Worm (Caenorhabditis elegans) whole organism, L3 larva: ENCODE results near the gene Y42G9A.2.

Experiments used
- R02D3.7 ChIP-seq: fragments of 150-350 bp; optimal IDR thresholded peaks from 2 replicates; lab custom pipeline; 2014; ENCODE audit warnings: missing biosample characterization, missing genetic modification characterization
- ZK546.5 ChIP-seq: sonication (generic microtip); optimal IDR thresholded peaks from 2 replicates; lab custom pipeline; 2017; ENCODE audit warnings: missing biosample characterization, missing genetic modification characterization
- aly-2 ChIP-seq: fragments of 150-350 bp; optimal IDR thresholded peaks from 2 replicates; lab custom pipeline; 2014; ENCODE audit warnings: missing biosample characterization, missing genetic modification characterization
- ama-1 ChIP-seq: fragments of 150-350 bp; optimal IDR thresholded peaks from 2 replicates; lab custom pipeline; 2018
- ceh-16 ChIP-seq: sonication (generic microtip); optimal IDR thresholded peaks from 2 replicates; lab custom pipeline; 2017; ENCODE audit warnings: missing biosample characterization, missing genetic modification characterization
- ceh-28 ChIP-seq: fragments of 150-350 bp; optimal IDR thresholded peaks from 2 replicates; lab custom pipeline; 2014; ENCODE audit warnings: missing biosample characterization, missing genetic modification reagents, missing genetic modification characterization
- ceh-82 ChIP-seq: fragments of 150-350 bp; optimal IDR thresholded peaks from 2 replicates; lab custom pipeline; 2014; ENCODE audit warnings: missing biosample characterization, missing genetic modification characterization
- ceh-9 ChIP-seq: sonication (generic microtip); optimal IDR thresholded peaks from 2 replicates; lab custom pipeline; 2018; ENCODE audit warnings: missing biosample characterization, missing genetic modification characterization
- daf-12 ChIP-seq: fragments of 150-350 bp; optimal IDR thresholded peaks from 2 replicates; lab custom pipeline; 2014; ENCODE audit warnings: missing biosample characterization, missing genetic modification reagents, missing genetic modification characterization
- egl-27 ChIP-seq: sonication (generic microtip); optimal IDR thresholded peaks from 4 replicates; lab custom pipeline; 2017; ENCODE audit warnings: missing biosample characterization, missing genetic modification reagents, missing genetic modification characterization
- egl-5 ChIP-seq: fragments of 150-350 bp; optimal IDR thresholded peaks from 2 replicates; lab custom pipeline; 2017; ENCODE audit warnings: missing biosample characterization, missing genetic modification reagents, missing genetic modification characterization, inconsistent platforms
- elt-1 ChIP-seq: fragments of 150-350 bp; optimal IDR thresholded peaks from 2 replicates; lab custom pipeline; 2014; ENCODE audit warnings: missing biosample characterization, missing genetic modification characterization
- elt-2 ChIP-seq: sonication (generic microtip); optimal IDR thresholded peaks from 2 replicates; lab custom pipeline; 2016; ENCODE audit warnings: missing genetic modification reagents, mild to moderate bottlenecking, missing genetic modification characterization, missing compliant biosample characterization
- elt-3 ChIP-seq, 3 experiments: fragments of 150-350 bp in 1 of 3; sonication (generic microtip) in 2 of 3; optimal IDR thresholded peaks; 2 replicates in 2 of 3; 4 replicates in 1 of 3; lab custom pipeline; 2014 to 2017; ENCODE audit warnings: missing biosample characterization in 3 of 3, missing genetic modification characterization in 3 of 3
- eor-1 ChIP-seq, 2 experiments: fragments of 150-350 bp; optimal IDR thresholded peaks; 2 replicates each; lab custom pipeline; 2014 to 2018; ENCODE audit warnings: missing biosample characterization in 2 of 2, missing genetic modification characterization in 2 of 2
- fkh-10 ChIP-seq: sonication (generic microtip); optimal IDR thresholded peaks from 2 replicates; lab custom pipeline; 2017; ENCODE audit warnings: missing biosample characterization, missing genetic modification reagents, missing genetic modification characterization
- fkh-2 ChIP-seq: fragments of 150-350 bp; optimal IDR thresholded peaks from 2 replicates; lab custom pipeline; 2014; ENCODE audit warnings: missing biosample characterization, missing genetic modification reagents, missing genetic modification characterization
- fos-1 ChIP-seq: fragments of 150-350 bp; optimal IDR thresholded peaks from 2 replicates; lab custom pipeline; 2014; ENCODE audit warnings: missing biosample characterization, missing genetic modification characterization
- hmg-11 ChIP-seq: sonication (generic microtip); optimal IDR thresholded peaks from 2 replicates; lab custom pipeline; 2016; ENCODE audit warnings: missing genetic modification characterization, missing compliant biosample characterization
- jun-1 ChIP-seq: fragments of 150-350 bp; optimal IDR thresholded peaks from 2 replicates; lab custom pipeline; 2014; ENCODE audit warnings: missing biosample characterization, missing genetic modification reagents, missing genetic modification characterization
- lin-15B ChIP-seq: fragments of 150-350 bp; optimal IDR thresholded peaks from 2 replicates; lab custom pipeline; 2014; ENCODE audit warnings: missing biosample characterization, missing genetic modification characterization
- lin-39 ChIP-seq: fragments of 150-350 bp; optimal IDR thresholded peaks from 2 replicates; lab custom pipeline; 2018; ENCODE audit warnings: missing biosample characterization, missing genetic modification reagents, missing genetic modification characterization
- lsy-12 ChIP-seq: sonication (generic microtip); optimal IDR thresholded peaks from 2 replicates; lab custom pipeline; 2016; ENCODE audit warnings: mild to moderate bottlenecking, missing genetic modification characterization, missing compliant biosample characterization
- mdl-1 ChIP-seq: fragments of 150-350 bp; optimal IDR thresholded peaks from 2 replicates; lab custom pipeline; 2014; ENCODE audit warnings: missing biosample characterization, missing genetic modification characterization
- mml-1 ChIP-seq: fragments of 150-350 bp; sonication (generic microtip); optimal IDR thresholded peaks from 3 replicates; lab custom pipeline; 2014; ENCODE audit warnings: missing biosample characterization, missing genetic modification characterization
- nfya-1 ChIP-seq: sonication (generic microtip); optimal IDR thresholded peaks from 2 replicates; lab custom pipeline; 2017; ENCODE audit warnings: missing genetic modification characterization, mild to moderate bottlenecking, missing compliant biosample characterization, antibody characterized with exemption, moderate library complexity; ENCODE audit not compliant: insufficient read depth
- nhr-11 ChIP-seq: fragments of 150-350 bp; optimal IDR thresholded peaks from 2 replicates; lab custom pipeline; 2014; ENCODE audit warnings: missing biosample characterization, missing genetic modification characterization
- nhr-12 ChIP-seq: fragments of 150-350 bp; optimal IDR thresholded peaks from 2 replicates; lab custom pipeline; 2014; ENCODE audit warnings: missing biosample characterization, missing genetic modification characterization
- nhr-23 ChIP-seq: fragments of 150-350 bp; optimal IDR thresholded peaks from 2 replicates; lab custom pipeline; 2014; ENCODE audit warnings: missing biosample characterization, missing genetic modification reagents, missing genetic modification characterization
- nhr-237 ChIP-seq: fragments of 150-350 bp; optimal IDR thresholded peaks from 2 replicates; lab custom pipeline; 2014; ENCODE audit warnings: missing biosample characterization, missing genetic modification characterization
- nhr-25 ChIP-seq: sonication (generic microtip); optimal IDR thresholded peaks from 2 replicates; lab custom pipeline; 2017; ENCODE audit warnings: missing biosample characterization, missing genetic modification characterization
- nhr-28 ChIP-seq: fragments of 150-350 bp; optimal IDR thresholded peaks from 2 replicates; lab custom pipeline; 2014; ENCODE audit warnings: missing biosample characterization, missing genetic modification characterization
- nhr-43 ChIP-seq: sonication (generic microtip); optimal IDR thresholded peaks from 2 replicates; lab custom pipeline; 2016; ENCODE audit warnings: mild to moderate bottlenecking, missing genetic modification characterization, missing compliant biosample characterization; ENCODE audit not compliant: poor library complexity, severe bottlenecking
- nhr-67 ChIP-seq: fragments of 150-350 bp; optimal IDR thresholded peaks from 2 replicates; lab custom pipeline; 2014; ENCODE audit warnings: missing biosample characterization, missing genetic modification characterization
- nhr-76 ChIP-seq: fragments of 150-350 bp; sonication (generic microtip); optimal IDR thresholded peaks from 5 replicates; lab custom pipeline; 2014; ENCODE audit warnings: missing biosample characterization, missing genetic modification characterization
- nhr-77 ChIP-seq: fragments of 150-350 bp; optimal IDR thresholded peaks from 2 replicates; lab custom pipeline; 2014; ENCODE audit warnings: missing biosample characterization, missing genetic modification characterization
- pha-4 ChIP-seq: fragments of 150-350 bp; optimal IDR thresholded peaks from 2 replicates; lab custom pipeline; 2014; ENCODE audit warnings: missing biosample characterization, missing genetic modification reagents, missing genetic modification characterization
- pqm-1 ChIP-seq: fragments of 150-350 bp; optimal IDR thresholded peaks from 2 replicates; lab custom pipeline; 2017; ENCODE audit warnings: missing biosample characterization, missing genetic modification characterization, inconsistent platforms
- sea-2 ChIP-seq: fragments of 150-350 bp; sonication (generic microtip); optimal IDR thresholded peaks from 4 replicates; lab custom pipeline; 2014; ENCODE audit warnings: missing biosample characterization, missing genetic modification reagents, missing genetic modification characterization
- skn-1 ChIP-seq: fragments of 150-350 bp; optimal IDR thresholded peaks from 2 replicates; lab custom pipeline; 2014; ENCODE audit warnings: missing biosample characterization, missing genetic modification characterization
- snpc-4 ChIP-seq: fragments of 150-350 bp; optimal IDR thresholded peaks from 2 replicates; lab custom pipeline; 2014; ENCODE audit warnings: missing biosample characterization, missing genetic modification characterization
- tbx-2 ChIP-seq: sonication (generic microtip); optimal IDR thresholded peaks from 2 replicates; lab custom pipeline; 2016; ENCODE audit warnings: mild to moderate bottlenecking, missing genetic modification characterization, missing compliant biosample characterization
- unc-39 ChIP-seq: sonication (generic microtip); optimal IDR thresholded peaks from 4 replicates; lab custom pipeline; 2017; ENCODE audit warnings: missing biosample characterization, missing genetic modification characterization
- unc-62 ChIP-seq: fragments of 150-350 bp; sonication (generic microtip); optimal IDR thresholded peaks from 4 replicates; lab custom pipeline; 2014; ENCODE audit warnings: missing biosample characterization, missing genetic modification reagents, missing genetic modification characterization
- zag-1 ChIP-seq: fragments of 150-350 bp; optimal IDR thresholded peaks from 2 replicates; lab custom pipeline; 2014; ENCODE audit warnings: missing biosample characterization, missing genetic modification characterization
- ztf-11 ChIP-seq: fragments of 150-350 bp; optimal IDR thresholded peaks from 2 replicates; lab custom pipeline; 2014; ENCODE audit warnings: missing biosample characterization, missing genetic modification characterization
- ztf-4 ChIP-seq: fragments of 150-350 bp; optimal IDR thresholded peaks from 2 replicates; lab custom pipeline; 2014; ENCODE audit warnings: missing biosample characterization, missing genetic modification characterization

The Y42G9A.2 gene

DNA sequence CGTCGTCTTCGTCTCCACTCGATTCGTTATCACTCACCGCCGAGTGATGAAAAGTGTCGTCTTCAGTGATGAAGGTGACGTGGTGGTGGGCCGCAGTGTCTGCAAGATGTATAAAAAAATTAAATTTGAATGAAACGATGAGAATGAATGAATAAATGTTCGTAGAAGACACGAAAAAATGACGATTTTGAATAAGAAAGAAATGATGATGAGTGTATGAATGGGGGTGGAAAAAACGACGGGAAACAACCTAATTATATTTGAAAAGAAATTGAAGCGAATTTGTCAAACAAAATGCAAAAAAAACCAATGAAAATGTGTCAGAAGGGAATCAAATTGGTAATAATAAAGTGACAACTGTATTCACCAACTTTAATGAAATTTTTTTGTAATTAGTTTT lies 11.8 kb upstream of the Y42G9A.2 start, which contains the start of gene mvk-1:
Gene mvk-1 (minus strand): TSS at position 101 of the 400 bp plus-strand sequence.
- TF ChIP-seq unc-39 (tag; lab: Kevin White, UChicago) (no peak), egl-27 (tag; lab: Kevin White, UChicago) (no peak), nhr-67 (tag; lab: Kevin White, UChicago) (no peak), ztf-11 (no peak)

DNA sequence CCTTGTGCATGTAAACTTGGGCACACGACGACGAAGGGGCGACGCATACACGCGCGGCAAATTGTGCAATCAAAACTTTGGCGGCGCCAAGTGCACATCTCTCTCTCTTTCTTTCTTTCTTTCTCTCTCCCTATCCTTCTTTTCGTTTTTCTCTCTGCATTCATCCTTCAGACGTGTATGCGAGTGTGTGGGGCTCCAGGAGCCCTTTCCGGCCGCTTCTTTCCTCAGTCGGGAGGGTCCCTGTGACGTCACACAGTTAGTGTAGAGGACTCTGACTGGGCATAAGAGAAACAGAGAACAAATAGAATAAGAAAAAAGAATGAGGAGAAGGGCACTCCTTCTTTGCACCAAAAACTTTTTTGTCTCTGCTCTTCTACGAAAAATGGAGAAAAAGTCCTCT lies 10.6 kb upstream of the Y42G9A.2 start:
- TF ChIP-seq egl-27 (tag; lab: Kevin White, UChicago) (no peak), nhr-77 (tag; lab: Kevin White, UChicago) (no peak), nhr-25 (tag; lab: Kevin White, UChicago) (no peak), sea-2 (GFP tag; lab: Kevin White, UChicago) (no peak), pqm-1 (tag; lab: Kevin White, UChicago) (no peak), skn-1 (tag; lab: Kevin White, UChicago) (no peak), elt-1 (no peak), unc-39 (tag; lab: Kevin White, UChicago) (no peak), nhr-43 (tag; lab: Kevin White, UChicago) (no peak), nhr-76 (tag; lab: Kevin White, UChicago) (no peak), zag-1 (no peak), mdl-1 (tag; lab: Kevin White, UChicago) (peak; percentile 47), pha-4 (tag; lab: Kevin White, UChicago) (no peak), mml-1 (tag; lab: Kevin White, UChicago) (no peak), nfya-1 (tag; lab: Kevin White, UChicago) (peak; percentile 89), elt-3 (tag; optimal IDR thresholded peaks at IDR 0.05; lab: Kevin White, UChicago) (no peak), aly-2 (no peak), ztf-11 (no peak), nhr-237 (tag; lab: Kevin White, UChicago) (no peak), eor-1 (tag; optimal IDR thresholded peaks at IDR 0.05; lab: Kevin White, UChicago) (no peak), ceh-28 (tag; lab: Kevin White, UChicago) (peak; percentile 14), snpc-4 (tag; lab: Kevin White, UChicago) (peak; percentile 12), daf-12 (no peak), ceh-16 (tag; lab: Kevin White, UChicago) (no peak), ceh-9 (tag; lab: Kevin White, UChicago) (no peak), R02D3.7 (tag; lab: Kevin White, UChicago) (peak; percentile 28), ztf-4 (tag; lab: Kevin White, UChicago) (no peak), ceh-82 (tag; lab: Kevin White, UChicago) (peak; percentile 58), nhr-28 (no peak), elt-2 (tag; lab: Kevin White, UChicago) (no peak), egl-5 (tag; lab: Kevin White, UChicago) (peak; percentile 49), fkh-2 (tag; lab: Kevin White, UChicago) (no peak), tbx-2 (peak; percentile 50), nhr-12 (tag; lab: Kevin White, UChicago) (no peak), lin-39 (tag; lab: Kevin White, UChicago) (peak; percentile 93), fos-1 (no peak), lsy-12 (peak; percentile 23), nhr-67 (tag; lab: Kevin White, UChicago) (no peak), lin-15B (tag; lab: Kevin White, UChicago) (peak; percentile 36), hmg-11 (peak; percentile 47), unc-62 (peak; percentile 26), nhr-11 (tag; lab: Kevin White, UChicago) (no peak), jun-1 (tag; lab: Kevin White, UChicago) (no peak), ama-1 (lab: Kevin White, UChicago) (peak; percentile 10), nhr-23 (tag; lab: Kevin White, UChicago) (no peak), ZK546.5 (tag; lab: Kevin White, UChicago) (no peak), fkh-10 (peak; percentile 92)
- TF ChIP-seq, all 47 proteins: peak for 15
